Worm (Caenorhabditis elegans) whole organism, L1 larva: ENCODE data around the gene grl-5.

Experiments
- aha-1 ChIP-seq: fragments of 150-350 bp; optimal IDR thresholded peaks from 2 replicates; lab custom pipeline; 2014; ENCODE audit warnings: missing biosample characterization, missing genetic modification characterization
- ceh-82 ChIP-seq, 3 experiments: fragments of 150-350 bp in 1 of 3; sonication (generic microtip) in 2 of 3; optimal IDR thresholded peaks; 2 replicates each; lab custom pipeline; 2014 to 2017; ENCODE audit warnings: missing biosample characterization in 3 of 3, missing genetic modification characterization in 3 of 3
- lin-15B ChIP-seq: fragments of 150-350 bp; sonication (generic microtip); optimal IDR thresholded peaks from 3 replicates; lab custom pipeline; 2014; ENCODE audit warnings: missing biosample characterization, missing genetic modification characterization
- lsy-2 ChIP-seq, 2 experiments: fragments of 150-350 bp; optimal IDR thresholded peaks; 2 replicates each; lab custom pipeline; 2014; ENCODE audit warnings: missing biosample characterization in 2 of 2, missing genetic modification characterization in 2 of 2
- nhr-76 ChIP-seq: sonication (generic microtip); optimal IDR thresholded peaks from 2 replicates; lab custom pipeline; 2017; ENCODE audit warnings: missing biosample characterization, missing genetic modification characterization
- ztf-11 ChIP-seq, 2 experiments: sonication (generic microtip); optimal IDR thresholded peaks; 2 replicates each; lab custom pipeline; 2016 to 2017; ENCODE audit warnings: missing genetic modification characterization in 2 of 2, missing biosample characterization in 1 of 2, missing compliant biosample characterization in 1 of 2
- ztf-4 ChIP-seq: fragments of 150-350 bp; optimal IDR thresholded peaks from 2 replicates; lab custom pipeline; 2014; ENCODE audit warnings: missing biosample characterization, missing genetic modification characterization

DNA sequence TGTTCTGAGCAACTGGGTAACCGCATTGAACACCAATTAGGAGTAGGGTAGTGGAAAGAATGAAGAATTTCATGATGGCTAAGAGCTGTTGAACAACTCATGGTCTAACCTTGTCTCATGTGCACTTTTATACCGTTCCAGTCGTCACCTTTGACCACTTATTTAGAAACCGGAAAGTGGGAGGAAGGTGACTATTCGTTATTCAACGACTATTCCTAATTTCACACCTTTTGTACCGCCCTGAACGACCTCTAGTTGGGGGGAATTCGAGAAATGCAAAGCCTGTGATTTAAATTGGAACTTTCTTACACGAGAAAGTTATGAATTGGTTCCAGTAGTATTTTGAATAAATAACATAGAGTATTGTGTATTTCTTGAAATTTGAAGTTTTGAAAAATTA is 15.1 kb upstream of the grl-5 start, which contains the start of gene Y47D7A.12:
- TF ChIP-seq lin-15B (tag; lab: Kevin White, UChicago), result no peak
- TF ChIP-seq ztf-11 (tag; optimal IDR thresholded peaks at IDR 0.05; lab: Kevin White, UChicago), result no peak
- TF ChIP-seq aha-1 (tag; lab: Kevin White, UChicago), result no peak
- no peak for TF ChIP-seq ceh-82 (tag; optimal IDR thresholded peaks at IDR 0.05; lab: Kevin White, UChicago)
- no peak for TF ChIP-seq nhr-76 (tag; lab: Kevin White, UChicago)
- no peak for TF ChIP-seq ztf-4 (tag; lab: Kevin White, UChicago)
- TF ChIP-seq lsy-2 (tag; optimal IDR thresholded peaks at IDR 0.05; lab: Kevin White, UChicago), result no peak
